Worm (Caenorhabditis elegans) whole organism, midembryonic: ENCODE measurements around the gene nhr-68.

Source experiments
- cog-1 ChIP-seq: sonication (generic microtip); optimal IDR thresholded peaks from 2 replicates; lab custom pipeline; 2016; ENCODE audit warnings: missing genetic modification characterization, missing compliant biosample characterization
- flt-1 ChIP-seq: fragments of 200-800 bp; sonication (Bioruptor generic); IDR thresholded peaks from 2 replicates; pipeline ENCODE4 v1.3.6; 2022; ENCODE audit warnings: missing genetic modification characterization, missing compliant biosample characterization
- klf-2 ChIP-seq: fragments of 200-800 bp; sonication (Bioruptor generic); conservative IDR thresholded peaks from 2 replicates; pipeline ENCODE4 v1.3.6; 2022; ENCODE audit warnings: missing genetic modification reagents, missing genetic modification characterization, missing compliant biosample characterization
- med-1 ChIP-seq: sonication (generic microtip); optimal IDR thresholded peaks from 2 replicates; lab custom pipeline; 2017; ENCODE audit warnings: missing genetic modification characterization, mild to moderate bottlenecking, missing compliant biosample characterization, antibody characterized with exemption, missing genetic modification reagents; ENCODE audit not compliant: insufficient read depth
- ref-1 ChIP-seq: fragments of 200-800 bp; sonication (Bioruptor generic); conservative IDR thresholded peaks from 2 replicates; pipeline ENCODE4 v1.3.6; 2022; ENCODE audit warnings: missing genetic modification reagents, missing genetic modification characterization, missing compliant biosample characterization
- ztf-23 ChIP-seq: fragments of 200-800 bp; sonication (Bioruptor generic); IDR thresholded peaks from 2 replicates; pipeline ENCODE4 v1.3.6; 2022; ENCODE audit warnings: missing genetic modification reagents, missing genetic modification characterization, missing compliant biosample characterization

ce11 chrV:11554260-11554659 is 19.0 kb upstream of the nhr-68 start, which contains the start of gene duo-1:
- no peak for TF ChIP-seq flt-1
- TF ChIP-seq ztf-23 (GFP tag; lab: Robert Waterston, UW): no peak
- TF ChIP-seq klf-2: no peak
- TF ChIP-seq med-1: no peak
- no peak for TF ChIP-seq ref-1
- TF ChIP-seq cog-1 (tag; lab: Kevin White, UChicago): no peak
